Comparison of ENCODE assay signal across 4 fruit fly cellular contexts in the genomic region with DNA sequence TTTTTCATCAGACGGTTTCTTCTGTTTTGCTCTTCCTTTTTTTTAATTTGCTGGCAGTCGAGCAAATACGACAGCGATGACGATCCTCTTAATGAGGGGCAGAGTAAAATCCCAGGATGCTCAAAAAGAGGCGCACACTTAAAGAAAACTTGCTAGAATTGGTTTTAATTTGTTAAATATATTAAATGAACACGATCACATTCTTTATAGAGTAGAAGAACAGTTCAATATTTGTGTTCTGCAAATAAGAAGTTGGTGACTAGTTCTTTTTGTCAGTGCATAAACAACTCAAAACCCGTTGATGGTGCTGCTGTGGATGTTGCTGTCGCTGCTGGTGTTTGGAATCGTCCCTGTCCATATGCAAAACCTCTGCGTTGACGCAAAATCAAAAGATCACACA.
TF ChIP-seq lines count a peak whose summit lies in the region.

No protein-coding gene starts in this region.

- no peak for TF ChIP-seq CTCF in whole organism, embryonic (GFP tag; optimal IDR thresholded peaks at IDR 0.05; lab: Kevin White, UChicago)

TF ChIP-seq in whole organism, embryonic, 481 proteins besides CTCF, POLR2A, EP300 and RAD21:
- no peak for TF ChIP-seq CG31224 (GFP tag; IDR thresholded peaks at IDR 0.05; lab: Robert Waterston, UW)
- TF ChIP-seq Jarid2 (GFP tag; optimal IDR thresholded peaks at IDR 0.05; lab: Kevin White, UChicago), result no peak
- peak; percentile 34; the same call in 1 of the 2 replicates for TF ChIP-seq Drgx (GFP tag; IDR thresholded peaks at IDR 0.05; lab: Robert Waterston, UW)
- TF ChIP-seq bsh (GFP tag; optimal IDR thresholded peaks at IDR 0.05; lab: Kevin White, UChicago), result peak in 1 of 2 experiments; percentile 36
- TF ChIP-seq corto (GFP tag; optimal IDR thresholded peaks at IDR 0.05; lab: Kevin White, UChicago), result peak; percentile 43
- no peak for TF ChIP-seq Gsc (GFP tag; IDR thresholded peaks at IDR 0.05; lab: Robert Waterston, UW)
- peak; percentile 58 for TF ChIP-seq lbe (GFP tag; optimal IDR thresholded peaks at IDR 0.05; lab: Kevin White, UChicago)
- no peak for TF ChIP-seq prd (optimal IDR thresholded peaks at IDR 0.05; lab: Kevin White, UChicago)
- TF ChIP-seq prd (GFP tag; IDR thresholded peaks at IDR 0.05; lab: Robert Waterston, UW), result peak; percentile 28; the same call in 1 of the 3 replicates
- no peak for TF ChIP-seq CG15696 (tag; optimal IDR thresholded peaks at IDR 0.05; lab: Kevin White, UChicago)

TF ChIP-seq in whole organism, prepupa, 60 proteins besides CTCF, POLR2A, EP300 and RAD21 (continues in another document):
- TF ChIP-seq lz (GFP tag; optimal IDR thresholded peaks at IDR 0.05; lab: Kevin White, UChicago) (peak; percentile 78), Eip93F (GFP tag; optimal IDR thresholded peaks at IDR 0.05; lab: Kevin White, UChicago) (peak; percentile 26), salr (GFP tag; optimal IDR thresholded peaks at IDR 0.05; lab: Kevin White, UChicago) (peak; percentile 39 to 40), CG6808 (GFP tag; optimal IDR thresholded peaks at IDR 0.05; lab: Kevin White, UChicago) (peak; percentile 59), CG3032 (tag; optimal IDR thresholded peaks at IDR 0.05; lab: Kevin White, UChicago) (peak; percentile 63), fd85E (GFP tag; optimal IDR thresholded peaks at IDR 0.05; lab: Kevin White, UChicago) (no peak), CG1621 (tag; optimal IDR thresholded peaks at IDR 0.05; lab: Kevin White, UChicago) (peak; percentile 44), CG4318 (GFP tag; optimal IDR thresholded peaks at IDR 0.05; lab: Kevin White, UChicago) (no peak), CG10669 (GFP tag; optimal IDR thresholded peaks at IDR 0.05; lab: Kevin White, UChicago) (peak; percentile 74), Blimp-1 (GFP tag; optimal IDR thresholded peaks at IDR 0.05; lab: Kevin White, UChicago) (peak; percentile 33), CG8319 (GFP tag; optimal IDR thresholded peaks at IDR 0.05; lab: Kevin White, UChicago) (peak; percentile 53), CG6163 (GFP tag; IDR thresholded peaks at IDR 0.05; lab: Robert Waterston, UW) (peak; percentile 86), Hr39 (GFP tag; optimal IDR thresholded peaks at IDR 0.05; lab: Kevin White, UChicago) (peak; percentile 70), Hr38 (GFP tag; optimal IDR thresholded peaks at IDR 0.05; lab: Kevin White, UChicago) (no peak), dac (GFP tag; optimal IDR thresholded peaks at IDR 0.05; lab: Kevin White, UChicago) (no peak), CG11902 (GFP tag; optimal IDR thresholded peaks at IDR 0.05; lab: Kevin White, UChicago) (peak; percentile 34), Eip75B (GFP tag; optimal IDR thresholded peaks at IDR 0.05; lab: Kevin White, UChicago) (peak; percentile 70), CG15336 (GFP tag; IDR thresholded peaks at IDR 0.05; lab: Robert Waterston, UW) (peak; percentile 33; the same call in 1 of the 2 replicates), vri (GFP tag; optimal IDR thresholded peaks at IDR 0.05; lab: Kevin White, UChicago) (peak; percentile 77), Smox (GFP tag; optimal IDR thresholded peaks at IDR 0.05; lab: Kevin White, UChicago) (peak; percentile 80), CG11762 (GFP tag; optimal IDR thresholded peaks at IDR 0.05; lab: Kevin White, UChicago; ENCODE audit: insufficient read depth) (peak; percentile 65), CG6854 (GFP tag; optimal IDR thresholded peaks at IDR 0.05; lab: Kevin White, UChicago) (no peak), Lpt (GFP tag; optimal IDR thresholded peaks at IDR 0.05; lab: Kevin White, UChicago) (no peak), CG7368 (GFP tag; optimal IDR thresholded peaks at IDR 0.05; lab: Kevin White, UChicago) (peak; percentile 43), OdsH (GFP tag; optimal IDR thresholded peaks at IDR 0.05; lab: Kevin White, UChicago) (peak; percentile 65)

TF ChIP-seq in whole organism, pupa, 21 proteins besides CTCF, POLR2A, EP300 and RAD21:
- peak; percentile 74 for TF ChIP-seq Pif1A (GFP tag; optimal IDR thresholded peaks at IDR 0.05; lab: Kevin White, UChicago)
- TF ChIP-seq rn (GFP tag; IDR thresholded peaks at IDR 0.05; lab: Robert Waterston, UW), result no peak
- TF ChIP-seq CG4496 (GFP tag; IDR thresholded peaks at IDR 0.05; lab: Robert Waterston, UW), result peak; percentile 41; the same call in 1 of the 3 replicates
- TF ChIP-seq Pif1B (GFP tag; optimal IDR thresholded peaks at IDR 0.05; lab: Kevin White, UChicago), result peak; percentile 62
- TF ChIP-seq CG12605 (GFP tag; IDR thresholded peaks at IDR 0.05; lab: Robert Waterston, UW), result 0 out of 2 replicates have a peak, but pooled peaks have one; percentile 19
- TF ChIP-seq CG8301 (tag; optimal IDR thresholded peaks at IDR 0.05; lab: Kevin White, UChicago), result peak; percentile 49
- TF ChIP-seq CG13204 (GFP tag; optimal IDR thresholded peaks at IDR 0.05; lab: Kevin White, UChicago), result peak; percentile 1
- no peak for TF ChIP-seq CG10348 (GFP tag; IDR thresholded peaks at IDR 0.05; lab: Robert Waterston, UW)
- TF ChIP-seq CG9948 (tag; optimal IDR thresholded peaks at IDR 0.05; lab: Kevin White, UChicago), result peak; percentile 61
- peak; percentile 37 for TF ChIP-seq gl (tag; optimal IDR thresholded peaks at IDR 0.05; lab: Kevin White, UChicago)
- peak; percentile 66 for TF ChIP-seq CG34367 (tag; optimal IDR thresholded peaks at IDR 0.05; lab: Kevin White, UChicago)
- peak; percentile 57 for TF ChIP-seq Snoo (tag; optimal IDR thresholded peaks at IDR 0.05; lab: Kevin White, UChicago)
- no peak for TF ChIP-seq CG32121 (GFP tag; IDR thresholded peaks at IDR 0.05; lab: Robert Waterston, UW)
- peak; percentile 72 for TF ChIP-seq CG14655 (GFP tag; optimal IDR thresholded peaks at IDR 0.05; lab: Kevin White, UChicago)
- no peak for TF ChIP-seq EcR (GFP tag; optimal IDR thresholded peaks at IDR 0.05; lab: Kevin White, UChicago)
- peak; percentile 69 for TF ChIP-seq CG15710 (tag; optimal IDR thresholded peaks at IDR 0.05; lab: Kevin White, UChicago)
- no peak for TF ChIP-seq fd96Ca (GFP tag; IDR thresholded peaks at IDR 0.05; lab: Robert Waterston, UW)
- peak; percentile 71 for TF ChIP-seq CG17806 (tag; optimal IDR thresholded peaks at IDR 0.05; lab: Kevin White, UChicago)
- no peak for TF ChIP-seq D1 (tag; optimal IDR thresholded peaks at IDR 0.05; lab: Kevin White, UChicago)
- TF ChIP-seq CG8159 (tag; optimal IDR thresholded peaks at IDR 0.05; lab: Kevin White, UChicago), result peak; percentile 73
- TF ChIP-seq Ets98B (GFP tag; IDR thresholded peaks at IDR 0.05; lab: Robert Waterston, UW), result no peak

TF ChIP-seq in whole organism, wandering third instar larva, 38 proteins besides CTCF, POLR2A, EP300 and RAD21 (continues in another document):
- no peak for TF ChIP-seq GATAd (GFP tag; optimal IDR thresholded peaks at IDR 0.05; lab: Kevin White, UChicago)
- TF ChIP-seq rgr (GFP tag; optimal IDR thresholded peaks at IDR 0.05; lab: Kevin White, UChicago), result peak; percentile 84
- no peak for TF ChIP-seq usp (GFP tag; optimal IDR thresholded peaks at IDR 0.05; lab: Kevin White, UChicago)
- TF ChIP-seq Hr83 (GFP tag; optimal IDR thresholded peaks at IDR 0.05; lab: Kevin White, UChicago; ENCODE audit: poor library complexity, severe bottlenecking), result no peak
- TF ChIP-seq Rel (GFP tag; optimal IDR thresholded peaks at IDR 0.05; lab: Kevin White, UChicago), result peak; percentile 38
- TF ChIP-seq Rel (tag; optimal IDR thresholded peaks at IDR 0.05; lab: Kevin White, UChicago), result peak; percentile 5
- TF ChIP-seq Vsx2 (GFP tag; optimal IDR thresholded peaks at IDR 0.05; lab: Kevin White, UChicago; ENCODE audit: partially characterized antibody), result no peak
- peak; percentile 68 for TF ChIP-seq sage (GFP tag; optimal IDR thresholded peaks at IDR 0.05; lab: Kevin White, UChicago)
- TF ChIP-seq CrebA (GFP tag; optimal IDR thresholded peaks at IDR 0.05; lab: Kevin White, UChicago; ENCODE audit: borderline replicate concordance), result peak; percentile 37
- peak; percentile 71 for TF ChIP-seq psq (GFP tag; optimal IDR thresholded peaks at IDR 0.05; lab: Kevin White, UChicago)
- TF ChIP-seq dsf (GFP tag; optimal IDR thresholded peaks at IDR 0.05; lab: Kevin White, UChicago; ENCODE audit: borderline replicate concordance), result peak; percentile 20
- peak; percentile 79 for TF ChIP-seq Hnf4 (GFP tag; optimal IDR thresholded peaks at IDR 0.05; lab: Kevin White, UChicago)
- no peak for TF ChIP-seq Hr78 (GFP tag; optimal IDR thresholded peaks at IDR 0.05; lab: Kevin White, UChicago)
- no peak for TF ChIP-seq Dif (GFP tag; optimal IDR thresholded peaks at IDR 0.05; lab: Kevin White, UChicago; ENCODE audit: partially characterized antibody)
- peak; percentile 79 for TF ChIP-seq OdsH (GFP tag; optimal IDR thresholded peaks at IDR 0.05; lab: Kevin White, UChicago)
- TF ChIP-seq ey (GFP tag; optimal IDR thresholded peaks at IDR 0.05; lab: Kevin White, UChicago), result peak; percentile 81
- peak; percentile 23 for TF ChIP-seq CG9705 (GFP tag; optimal IDR thresholded peaks at IDR 0.05; lab: Kevin White, UChicago)
- TF ChIP-seq Mio (GFP tag; optimal IDR thresholded peaks at IDR 0.05; lab: Kevin White, UChicago), result no peak
- no peak for TF ChIP-seq Myc (optimal IDR thresholded peaks at IDR 0.05; lab: Kevin White, UChicago)
- TF ChIP-seq foxo (GFP tag; optimal IDR thresholded peaks at IDR 0.05; lab: Kevin White, UChicago), result peak in 1 of 2 experiments; percentile 86
- peak; percentile 80 for TF ChIP-seq HLH106 (tag; optimal IDR thresholded peaks at IDR 0.05; lab: Kevin White, UChicago)
- TF ChIP-seq dl (GFP tag; optimal IDR thresholded peaks at IDR 0.05; lab: Kevin White, UChicago; ENCODE audit: insufficient read depth in 1 of 2, partially characterized antibody in 2 of 2), result no peak
- peak; percentile 59 for TF ChIP-seq dmrt93B (GFP tag; optimal IDR thresholded peaks at IDR 0.05; lab: Kevin White, UChicago)
- TF ChIP-seq Dfd (GFP tag; optimal IDR thresholded peaks at IDR 0.05; lab: Kevin White, UChicago), result no peak
- TF ChIP-seq Sp1 (GFP tag; optimal IDR thresholded peaks at IDR 0.05; lab: Kevin White, UChicago), result peak; percentile 79
- no peak for TF ChIP-seq lola (GFP tag; optimal IDR thresholded peaks at IDR 0.05; lab: Kevin White, UChicago)
- no peak for TF ChIP-seq jim (GFP tag; optimal IDR thresholded peaks at IDR 0.05; lab: Kevin White, UChicago)
- peak; percentile 88 for TF ChIP-seq h (GFP tag; optimal IDR thresholded peaks at IDR 0.05; lab: Kevin White, UChicago)
- TF ChIP-seq brk (GFP tag; optimal IDR thresholded peaks at IDR 0.05; lab: Kevin White, UChicago), result peak; percentile 73
- TF ChIP-seq Abd-B (GFP tag; optimal IDR thresholded peaks at IDR 0.05; lab: Kevin White, UChicago), result no peak
- peak; percentile 77 for TF ChIP-seq br (GFP tag; optimal IDR thresholded peaks at IDR 0.05; lab: Kevin White, UChicago)
- peak; percentile 69 for TF ChIP-seq tai (GFP tag; optimal IDR thresholded peaks at IDR 0.05; lab: Kevin White, UChicago)
- no peak for TF ChIP-seq sv (GFP tag; optimal IDR thresholded peaks at IDR 0.05; lab: Kevin White, UChicago)
- no peak for TF ChIP-seq N (GFP tag; optimal IDR thresholded peaks at IDR 0.05; lab: Kevin White, UChicago)
- TF ChIP-seq Jra (GFP tag; optimal IDR thresholded peaks at IDR 0.05; lab: Kevin White, UChicago), result peak; percentile 11

Comparison
In these comparisons a context has a peak if more than half of its experiments do, and no peak if none do; other contexts are left out.
1. Of the 7 proteins assayed by ChIP-seq in both whole organism, embryonic and whole organism, prepupa: peak only in whole organism, embryonic: none; only in whole organism, prepupa: Blimp-1, Hr39 and Sox102F; in both: none; in neither: 4.